Worm (Caenorhabditis elegans) whole organism, L4 larva: ENCODE data around the gene F44E2.3.

Experiments used
- R02D3.7 ChIP-seq: fragments of 150-350 bp; sonication (generic microtip); optimal IDR thresholded peaks from 3 replicates; lab custom pipeline; 2014; ENCODE audit warnings: missing biosample characterization, missing genetic modification characterization
- ama-1 ChIP-seq: fragments of 150-350 bp; optimal IDR thresholded peaks from 2 replicates; lab custom pipeline; 2014; ENCODE audit warnings: inconsistent platforms, mixed read lengths
- jun-1 ChIP-seq: fragments of 150-350 bp; optimal IDR thresholded peaks from 2 replicates; lab custom pipeline; 2014; ENCODE audit warnings: missing biosample characterization, missing genetic modification reagents, missing genetic modification characterization
- lin-1 ChIP-seq: fragments of 200-800 bp; sonication (Bioruptor generic); IDR thresholded peaks from 2 replicates; pipeline ENCODE4 v1.3.6; 2022; ENCODE audit warnings: missing genetic modification reagents, missing genetic modification characterization, missing compliant biosample characterization
- mdl-1 ChIP-seq, 2 experiments: fragments of 150-350 bp in 1 of 2; sonication (generic microtip) in 1 of 2; optimal IDR thresholded peaks; 2 replicates each; lab custom pipeline; 2014 to 2017; ENCODE audit warnings: missing biosample characterization in 2 of 2, missing genetic modification characterization in 2 of 2
- nhr-76 ChIP-seq: fragments of 150-350 bp; optimal IDR thresholded peaks from 2 replicates; lab custom pipeline; 2014; ENCODE audit warnings: missing biosample characterization, missing genetic modification characterization
- php-3 ChIP-seq: fragments of 200-800 bp; sonication (Bioruptor generic); IDR thresholded peaks from 2 replicates; pipeline ENCODE4 v1.3.6; 2022; ENCODE audit warnings: missing genetic modification reagents, missing genetic modification characterization, missing compliant biosample characterization
- snpc-1.2 ChIP-seq: fragments of 200-800 bp; sonication (Bioruptor generic); IDR thresholded peaks from 2 replicates; pipeline ENCODE4 v1.3.6; 2022; ENCODE audit warnings: missing genetic modification reagents, missing genetic modification characterization, missing compliant biosample characterization
- unc-62 ChIP-seq, 3 experiments: fragments of 150-350 bp in 1 of 3; sonication (generic microtip); optimal IDR thresholded peaks in 2 of 3; peaks in 1 of 3; 1 replicate in 1 of 3; 2 replicates in 2 of 3; lab custom pipeline; 2014 to 2017; ENCODE audit warnings: missing biosample characterization in 3 of 3, missing genetic modification characterization in 3 of 3, missing genetic modification reagents in 3 of 3, missing genotype in 1 of 3

- TF ChIP-seq mdl-1 (tag; optimal IDR thresholded peaks at IDR 0.05; lab: Kevin White, UChicago) (no peak), jun-1 (tag; lab: Kevin White, UChicago) (no peak), unc-62 (GFP tag; optimal IDR thresholded peaks at IDR 0.05 in 1 of 2; lab: Kevin White, UChicago) (no peak), unc-62 (tag; optimal IDR thresholded peaks at IDR 0.05; lab: Kevin White, UChicago) (no peak), php-3 (GFP tag; lab: Robert Waterston, UW) (no peak), snpc-1.2 (no peak), lin-1 (no peak), R02D3.7 (tag; lab: Kevin White, UChicago) (no peak), ama-1 (lab: Kevin White, UChicago) (no peak), nhr-76 (no peak)
Measured at ce11 chrIII:8869663-8870062, 40.6 kb upstream of the F44E2.3 start.
